Worm (Caenorhabditis elegans): ENCODE results near the gene Y75B8A.13.

Y75B8A.13 gene

DNA sequence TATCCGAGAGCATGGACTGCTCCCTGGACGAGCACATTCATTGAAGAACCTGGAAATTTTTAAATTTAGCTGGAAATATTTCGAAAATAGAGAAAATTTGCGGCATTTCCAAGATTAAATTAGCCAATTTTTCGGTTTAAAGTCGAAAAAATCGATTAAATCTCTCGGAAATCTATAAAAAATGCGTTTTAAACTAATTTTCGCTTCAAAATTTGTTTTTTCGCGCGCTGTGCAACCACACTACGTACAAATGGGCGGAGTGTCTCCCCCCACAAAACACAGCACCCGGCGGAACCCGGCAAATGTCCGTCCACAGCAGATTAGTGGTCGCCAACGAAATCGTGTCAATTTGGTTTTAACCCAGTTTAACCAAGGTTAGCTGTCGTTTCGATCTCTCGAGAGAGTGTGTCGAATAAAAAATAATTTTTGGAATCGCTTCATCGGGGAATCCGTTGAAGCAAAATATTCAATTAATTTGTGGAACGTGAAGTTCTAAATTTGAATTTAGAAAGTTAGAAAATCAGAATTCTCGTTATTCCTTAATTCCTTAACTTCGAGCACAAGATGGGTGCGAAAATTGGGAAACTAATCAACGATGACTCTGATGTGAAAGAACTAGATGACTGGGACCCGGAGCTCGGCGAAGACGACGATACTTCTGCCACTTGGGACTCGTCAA lies 34.8 kb upstream of the Y75B8A.13 start, which contains the start of the genes tim-1 and Y75B8A.23 (continued):
- TF ChIP-seq daf-19 (GFP tag; conservative IDR thresholded peaks at IDR 0.05) (no peak), ces-1 (GFP tag; optimal IDR thresholded peaks at IDR 0.05) (no peak), unc-62 (GFP tag; optimal IDR thresholded peaks at IDR 0.05 in 1 of 2) (peak in 1 of 2 experiments; percentile 97), unc-62 (tag; optimal IDR thresholded peaks at IDR 0.05) (no peak), spr-3 (GFP tag; optimal IDR thresholded peaks at IDR 0.05) (peak; percentile 90), Y48G9A.11 (GFP tag; IDR thresholded peaks at IDR 0.05) (peak; percentile 57), zfp-2 (tag; optimal IDR thresholded peaks at IDR 0.05) (peak; percentile 52), nhr-102 (tag; optimal IDR thresholded peaks at IDR 0.05) (peak; percentile 91), zfp-3 (GFP tag; conservative IDR thresholded peaks at IDR 0.05) (peak; percentile 91), mdt-29 (GFP tag; IDR thresholded peaks at IDR 0.05) (peak; percentile 92), nhr-6 (tag; optimal IDR thresholded peaks at IDR 0.05) (peak; percentile 91), T26A8.4 (GFP tag; IDR thresholded peaks at IDR 0.05) (peak; percentile 96), dmd-8 (GFP tag; IDR thresholded peaks at IDR 0.05) (peak; percentile 39; the same call in 1 of the 2 replicates), ama-1 (optimal IDR thresholded peaks at IDR 0.05) (peak; percentile 100), ceh-82 (tag; optimal IDR thresholded peaks at IDR 0.05) (no peak), nhr-10 (tag; optimal IDR thresholded peaks at IDR 0.05) (no peak), ceh-44 (GFP tag; IDR thresholded peaks at IDR 0.05) (peak; percentile 75), ceh-20 (GFP tag; IDR thresholded peaks at IDR 0.05) (peak; percentile 69; the same call in 1 of the 2 replicates), tag-97 (GFP tag; IDR thresholded peaks at IDR 0.05) (no peak), madf-9 (GFP tag; conservative IDR thresholded peaks at IDR 0.05) (peak; percentile 53), duxl-1 (tag; optimal IDR thresholded peaks at IDR 0.05; ENCODE audit: poor library complexity) (peak; percentile 86), ZK337.2 (GFP tag; IDR thresholded peaks at IDR 0.05) (peak; percentile 42; the same call in 1 of the 2 replicates), ceh-62 (tag; optimal IDR thresholded peaks at IDR 0.05) (no peak), lin-13 (GFP tag; optimal IDR thresholded peaks at IDR 0.05) (peak; percentile 95), vab-7 (GFP tag; IDR thresholded peaks at IDR 0.05) (peak; percentile 80), lim-7 (GFP tag; IDR thresholded peaks at IDR 0.05) (peak; percentile 67; the same call in 1 of the 2 replicates), ceh-32 (tag; optimal IDR thresholded peaks at IDR 0.05; ENCODE audit: poor library complexity) (peak; percentile 51), pha-4 (GFP tag; IDR thresholded peaks at IDR 0.05) (peak; percentile 81; the same call in 1 of the 2 replicates), pha-4 (tag; optimal IDR thresholded peaks at IDR 0.05) (no peak), ztf-11 (tag; optimal IDR thresholded peaks at IDR 0.05) (no peak), mes-2 (tag; optimal IDR thresholded peaks at IDR 0.05; ENCODE audit: poor library complexity, severe bottlenecking) (peak; percentile 96), F49E8.2 (tag; optimal IDR thresholded peaks at IDR 0.05; ENCODE audit: borderline replicate concordance) (peak; percentile 93), madf-5 (GFP tag; IDR thresholded peaks at IDR 0.05) (no peak), tra-1 (GFP tag; IDR thresholded peaks at IDR 0.05) (0 out of 2 replicates have a peak, but pooled peaks have one; percentile 31), jun-1 (tag; optimal IDR thresholded peaks at IDR 0.05) (peak; percentile 73), nhr-42 (GFP tag; IDR thresholded peaks at IDR 0.05) (peak; percentile 84), set-16 (GFP tag; IDR thresholded peaks at IDR 0.05) (peak; percentile 26; the same call in 1 of the 2 replicates), mxl-2 (GFP tag; conservative IDR thresholded peaks at IDR 0.05) (no peak), cey-2 (tag; optimal IDR thresholded peaks at IDR 0.05; ENCODE audit: borderline replicate concordance, insufficient read depth) (no peak), F26F4.8 (GFP tag; conservative IDR thresholded peaks at IDR 0.05) (no peak), hif-1 (tag; optimal IDR thresholded peaks at IDR 0.05) (peak; percentile 24 to 73), Y75B8A.6 (GFP tag; IDR thresholded peaks at IDR 0.05) (no peak), aly-2 (tag; optimal IDR thresholded peaks at IDR 0.05) (no peak), Y105C5A.15 (GFP tag; IDR thresholded peaks at IDR 0.05) (peak; percentile 85), daf-8 (GFP tag; IDR thresholded peaks at IDR 0.05) (0 out of 2 replicates have a peak, but pooled peaks have one; percentile 52), unc-39 (tag; optimal IDR thresholded peaks at IDR 0.05) (no peak), hlh-11 (tag; optimal IDR thresholded peaks at IDR 0.05) (peak; percentile 90), unc-130 (GFP tag; optimal IDR thresholded peaks at IDR 0.05) (peak; percentile 88), dpl-1 (GFP tag; optimal IDR thresholded peaks at IDR 0.05) (peak; percentile 98), pqm-1 (tag; optimal IDR thresholded peaks at IDR 0.05) (peak; percentile 37)

Measured in whole organism, L4 larva.